Fruit fly (Drosophila melanogaster): Measurements from ENCODE around the gene CG18745.

DNA sequence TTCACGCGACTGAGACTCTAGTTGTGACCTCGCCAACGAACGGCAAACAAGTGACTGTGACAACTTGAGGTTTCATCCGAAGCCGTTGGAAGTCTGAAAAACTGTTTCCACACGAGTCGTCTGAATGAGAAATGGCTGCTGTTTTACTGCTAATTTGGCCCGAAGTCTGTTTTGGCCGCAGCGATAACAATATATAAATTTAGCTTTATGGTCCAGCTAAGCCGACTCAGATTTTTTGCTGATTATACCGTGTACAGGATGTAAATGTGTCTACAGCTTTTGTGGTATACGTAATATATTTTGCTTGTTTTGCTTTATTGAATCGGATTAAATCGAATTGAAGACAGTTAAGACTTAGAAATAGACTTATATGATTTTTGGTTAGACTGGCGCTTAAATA lies 18.4 kb upstream of the CG18745 start, which contains the start of gene CG18268:
- TF ChIP-seq usp (GFP tag; optimal IDR thresholded peaks at IDR 0.05) = no peak
- TF ChIP-seq pan (optimal IDR thresholded peaks at IDR 0.05) = no peak
- no peak for TF ChIP-seq psq (optimal IDR thresholded peaks at IDR 0.05)
- no peak for TF ChIP-seq CG8478 (optimal IDR thresholded peaks at IDR 0.05)
- no peak for TF ChIP-seq Dll (optimal IDR thresholded peaks at IDR 0.05)
- no peak for TF ChIP-seq EcR (GFP tag; optimal IDR thresholded peaks at IDR 0.05)
